ENCODE assay signal across 1 fruit fly cellular context in genomic region chr2L:17130795-17131194, dm6.
TF ChIP-seq lines count a peak whose summit lies in the region.

Gene CG34106 (plus strand): TSS chr2L:17131024.
Gene beat-IIIa (plus strand): TSS chr2L:17131024.

TF ChIP-seq in whole organism, embryonic, 481 proteins besides CTCF, POLR2A, EP300 and RAD21 (continued from another document):
- TF ChIP-seq trh (GFP tag; optimal IDR thresholded peaks at IDR 0.05; lab: Kevin White, UChicago), result no peak
- no peak for TF ChIP-seq CkIIα-i1 (GFP tag; IDR thresholded peaks at IDR 0.05; lab: Robert Waterston, UW)
- TF ChIP-seq bab2 (GFP tag; optimal IDR thresholded peaks at IDR 0.05; lab: Kevin White, UChicago), result no peak
- TF ChIP-seq CG9215 (GFP tag; IDR thresholded peaks at IDR 0.05; lab: Robert Waterston, UW), result no peak
- TF ChIP-seq danr (GFP tag; IDR thresholded peaks at IDR 0.05; lab: Robert Waterston, UW), result no peak
- no peak for TF ChIP-seq Rfx (GFP tag; IDR thresholded peaks at IDR 0.05; lab: Robert Waterston, UW)
- TF ChIP-seq prd (optimal IDR thresholded peaks at IDR 0.05; lab: Kevin White, UChicago), result no peak
- TF ChIP-seq prd (GFP tag; IDR thresholded peaks at IDR 0.05; lab: Robert Waterston, UW), result no peak
- TF ChIP-seq gt (GFP tag; IDR thresholded peaks at IDR 0.05; lab: Robert Waterston, UW), result no peak
- TF ChIP-seq Doc3 (GFP tag; IDR thresholded peaks at IDR 0.05; lab: Robert Waterston, UW; ENCODE audit: partially characterized antibody), result no peak
- TF ChIP-seq cg (GFP tag; optimal IDR thresholded peaks at IDR 0.05; lab: Kevin White, UChicago), result no peak
- TF ChIP-seq wek (GFP tag; optimal IDR thresholded peaks at IDR 0.05; lab: Kevin White, UChicago), result no peak
- TF ChIP-seq en (GFP tag; optimal IDR thresholded peaks at IDR 0.05; lab: Kevin White, UChicago), result no peak
- TF ChIP-seq CG11456 (GFP tag; IDR thresholded peaks at IDR 0.05; lab: Robert Waterston, UW), result peak; percentile 61; the same call in 1 of the 3 replicates
- TF ChIP-seq sisA (GFP tag; IDR thresholded peaks at IDR 0.05; lab: Robert Waterston, UW), result no peak
- TF ChIP-seq C15 (GFP tag; IDR thresholded peaks at IDR 0.05; lab: Robert Waterston, UW), result no peak
- no peak for TF ChIP-seq CG15514 (GFP tag; optimal IDR thresholded peaks at IDR 0.05; lab: Kevin White, UChicago)
- no peak for TF ChIP-seq Chrac-16 (GFP tag; optimal IDR thresholded peaks at IDR 0.05; lab: Kevin White, UChicago)
- TF ChIP-seq shn (GFP tag; optimal IDR thresholded peaks at IDR 0.05; lab: Kevin White, UChicago), result no peak
- no peak for TF ChIP-seq CG4424 (GFP tag; optimal IDR thresholded peaks at IDR 0.05; lab: Kevin White, UChicago)
- TF ChIP-seq CG1024 (GFP tag; IDR thresholded peaks at IDR 0.05; lab: Robert Waterston, UW), result no peak
- no peak for TF ChIP-seq chif (GFP tag; optimal IDR thresholded peaks at IDR 0.05; lab: Kevin White, UChicago)
- no peak for TF ChIP-seq CG14050 (GFP tag; IDR thresholded peaks at IDR 0.05; lab: Robert Waterston, UW)
- TF ChIP-seq zfh1 (GFP tag; IDR thresholded peaks at IDR 0.05; lab: Robert Waterston, UW), result no peak
- TF ChIP-seq CG4707 (GFP tag; optimal IDR thresholded peaks at IDR 0.05; lab: Kevin White, UChicago), result no peak
- TF ChIP-seq bowl (GFP tag; IDR thresholded peaks at IDR 0.05; lab: Robert Waterston, UW), result no peak
- no peak for TF ChIP-seq Awh (GFP tag; IDR thresholded peaks at IDR 0.05; lab: Robert Waterston, UW)
- no peak for TF ChIP-seq CG12299 (tag; optimal IDR thresholded peaks at IDR 0.05; lab: Kevin White, UChicago)
- TF ChIP-seq CG8944 (GFP tag; optimal IDR thresholded peaks at IDR 0.05; lab: Kevin White, UChicago), result no peak
- TF ChIP-seq row (GFP tag; IDR thresholded peaks at IDR 0.05; lab: Robert Waterston, UW), result no peak
- no peak for TF ChIP-seq NC2α (GFP tag; optimal IDR thresholded peaks at IDR 0.05; lab: Kevin White, UChicago)
- no peak for TF ChIP-seq lab (GFP tag; optimal IDR thresholded peaks at IDR 0.05; lab: Kevin White, UChicago)
- no peak for TF ChIP-seq CG7839 (tag; optimal IDR thresholded peaks at IDR 0.05; lab: Kevin White, UChicago)
- TF ChIP-seq CG15073 (GFP tag; optimal IDR thresholded peaks at IDR 0.05; lab: Kevin White, UChicago), result no peak
- TF ChIP-seq chn (GFP tag; optimal IDR thresholded peaks at IDR 0.05; lab: Kevin White, UChicago), result no peak
- TF ChIP-seq Aef1 (GFP tag; IDR thresholded peaks at IDR 0.05; lab: Robert Waterston, UW), result no peak
- TF ChIP-seq Meics (GFP tag; optimal IDR thresholded peaks at IDR 0.05; lab: Kevin White, UChicago), result no peak
- TF ChIP-seq CG6813 (GFP tag; optimal IDR thresholded peaks at IDR 0.05; lab: Kevin White, UChicago), result no peak
- no peak for TF ChIP-seq Med (GFP tag; lab: Kevin White, UChicago)
- peak; percentile 80 for TF ChIP-seq pfk (GFP tag; optimal IDR thresholded peaks at IDR 0.05; lab: Kevin White, UChicago)
- TF ChIP-seq da (GFP tag; optimal IDR thresholded peaks at IDR 0.05; lab: Kevin White, UChicago), result no peak
- TF ChIP-seq CG33557 (GFP tag; optimal IDR thresholded peaks at IDR 0.05; lab: Kevin White, UChicago), result no peak
- TF ChIP-seq CG11696 (GFP tag; IDR thresholded peaks at IDR 0.05; lab: Robert Waterston, UW), result no peak
- TF ChIP-seq sr (GFP tag; IDR thresholded peaks at IDR 0.05; lab: Robert Waterston, UW), result no peak
- no peak for TF ChIP-seq Myb (GFP tag; optimal IDR thresholded peaks at IDR 0.05; lab: Kevin White, UChicago)
